Worm (Caenorhabditis elegans) whole organism, L3 larva: ENCODE measurements around the gene srbc-44.

Source experiments
- aly-2 ChIP-seq: fragments of 150-350 bp; optimal IDR thresholded peaks from 2 replicates; lab custom pipeline; 2014; ENCODE audit warnings: missing biosample characterization, missing genetic modification characterization
- elt-2 ChIP-seq: sonication (generic microtip); optimal IDR thresholded peaks from 2 replicates; lab custom pipeline; 2016; ENCODE audit warnings: missing genetic modification reagents, mild to moderate bottlenecking, missing genetic modification characterization, missing compliant biosample characterization
- nfya-1 ChIP-seq: sonication (generic microtip); optimal IDR thresholded peaks from 2 replicates; lab custom pipeline; 2017; ENCODE audit warnings: missing genetic modification characterization, mild to moderate bottlenecking, missing compliant biosample characterization, antibody characterized with exemption, moderate library complexity; ENCODE audit not compliant: insufficient read depth

- TF ChIP-seq aly-2 (tag; lab: Kevin White, UChicago) (no peak), elt-2 (no peak), nfya-1 (tag; lab: Kevin White, UChicago) (peak; percentile 80)
Observed at ce11 chrV:12814481-12814882, 26.1 kb upstream of the srbc-44 start.
